Worm (Caenorhabditis elegans) whole organism, early embryonic: ENCODE results near the gene D1014.5.

Source experiments
- F13C5.2 ChIP-seq: sonication (generic microtip); optimal IDR thresholded peaks from 2 replicates; lab custom pipeline; 2017; ENCODE audit warnings: mild to moderate bottlenecking, missing genetic modification characterization, inconsistent platforms, missing compliant biosample characterization
- aly-1 ChIP-seq: sonication (generic microtip); optimal IDR thresholded peaks from 2 replicates; lab custom pipeline; 2016; ENCODE audit warnings: missing genetic modification characterization, missing compliant biosample characterization
- ama-1 ChIP-seq: fragments of 150-350 bp; optimal IDR thresholded peaks from 2 replicates; lab custom pipeline; 2014
- ceh-36 ChIP-seq: sonication (generic microtip); optimal IDR thresholded peaks from 2 replicates; lab custom pipeline; 2016; ENCODE audit warnings: missing genetic modification characterization, inconsistent platforms, missing compliant biosample characterization
- pes-1 ChIP-seq: fragments of 200-800 bp; sonication (Bioruptor generic); IDR thresholded peaks from 2 replicates; pipeline ENCODE4 v1.3.6; 2022; ENCODE audit warnings: missing genetic modification reagents, missing genetic modification characterization, missing compliant biosample characterization

DNA sequence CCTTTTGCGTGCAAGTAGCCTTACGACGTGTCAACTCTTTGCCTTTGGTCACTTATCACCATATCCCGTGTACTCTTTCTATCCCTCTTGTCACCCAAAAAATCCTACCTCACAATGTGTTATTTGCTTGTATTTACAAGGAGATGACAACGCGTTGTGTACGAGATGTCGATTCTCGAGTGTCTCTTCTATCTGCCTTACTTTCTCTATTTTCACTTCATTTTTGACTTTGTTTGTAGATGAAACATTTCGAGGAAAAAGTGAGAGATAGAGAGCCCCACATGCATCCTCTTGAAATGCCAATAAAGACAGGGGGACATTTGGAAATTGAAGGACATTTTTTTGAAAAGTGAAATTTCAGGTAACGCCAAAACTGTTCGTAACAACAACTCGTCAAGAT is 12.7 kb upstream of the D1014.5 start:
- TF ChIP-seq F13C5.2: no peak
- TF ChIP-seq ama-1 (lab: Kevin White, UChicago): no peak
- TF ChIP-seq aly-1 (tag; lab: Kevin White, UChicago): no peak
- no peak for TF ChIP-seq pes-1 (GFP tag; lab: Robert Waterston, UW)
- no peak for TF ChIP-seq ceh-36 (tag; lab: Kevin White, UChicago)
